Fruit fly (Drosophila melanogaster) whole organism, embryonic: ENCODE results near the gene CG15353.

Experiments used
- Aef1 ChIP-seq: fragments of 200-800 bp; sonication (Bioruptor generic); IDR thresholded peaks from 3 replicates; pipeline ENCODE4 v1.3.6; 2022; ENCODE audit warnings: missing biosample characterization, missing genetic modification characterization
- B-H1 ChIP-seq: fragments of 200-800 bp; sonication (Bioruptor generic); IDR thresholded peaks from 3 replicates; pipeline ENCODE4 v1.3.6; 2022; ENCODE audit warnings: missing biosample characterization, missing genetic modification characterization
- Bdp1 ChIP-seq: fragments of 200-800 bp; sonication (Bioruptor generic); optimal IDR thresholded peaks from 3 replicates; lab custom pipeline; 2016; ENCODE audit warnings: missing biosample characterization, missing genetic modification characterization
- CG10267 ChIP-seq: fragments of 200-800 bp; sonication (Bioruptor generic); optimal IDR thresholded peaks from 2 replicates; lab custom pipeline; 2018; ENCODE audit warnings: missing biosample characterization, mild to moderate bottlenecking, missing genetic modification characterization, moderate library complexity
- CG10366 ChIP-seq: fragments of 200-800 bp; sonication (Bioruptor generic); IDR thresholded peaks from 2 replicates; pipeline ENCODE4 v1.3.6; 2022; ENCODE audit warnings: missing biosample characterization, missing genetic modification characterization
- CG10959 ChIP-seq: fragments of 200-800 bp; sonication (Bioruptor generic); IDR thresholded peaks from 2 replicates; pipeline ENCODE4 v1.3.6; 2022; ENCODE audit warnings: missing biosample characterization, missing genetic modification characterization
- CG11085 ChIP-seq: fragments of 200-800 bp; sonication (Bioruptor generic); IDR thresholded peaks from 2 replicates; pipeline ENCODE4 v1.3.6; 2022; ENCODE audit warnings: missing biosample characterization, missing genetic modification characterization
- CG14667 ChIP-seq: fragments of 200-800 bp; sonication (Bioruptor generic); IDR thresholded peaks from 2 replicates; pipeline ENCODE4 v1.3.6; 2022; ENCODE audit warnings: missing biosample characterization, missing genetic modification characterization
- CG15011 ChIP-seq: fragments of 200-800 bp; sonication (Bioruptor generic); optimal IDR thresholded peaks from 3 replicates; lab custom pipeline; 2018; ENCODE audit warnings: missing biosample characterization, mild to moderate bottlenecking, missing genetic modification characterization
- CG1647 ChIP-seq: fragments of 200-800 bp; sonication (Bioruptor generic); optimal IDR thresholded peaks from 3 replicates; lab custom pipeline; 2016; ENCODE audit warnings: missing biosample characterization, missing genetic modification characterization
- CG17385 ChIP-seq: fragments of 200-800 bp; sonication (Bioruptor generic); optimal IDR thresholded peaks from 3 replicates; lab custom pipeline; 2018; ENCODE audit warnings: missing biosample characterization, mild to moderate bottlenecking, missing genetic modification characterization
- CG1832 ChIP-seq: fragments of 200-800 bp; sonication (Bioruptor generic); optimal IDR thresholded peaks from 2 replicates; lab custom pipeline; 2017; ENCODE audit warnings: missing biosample characterization, mild to moderate bottlenecking, missing genetic modification characterization, inconsistent platforms
- CG2202 ChIP-seq: fragments of 200-800 bp; sonication (Bioruptor generic); optimal IDR thresholded peaks from 2 replicates; lab custom pipeline; 2018; ENCODE audit warnings: missing biosample characterization, mild to moderate bottlenecking, missing genetic modification characterization
- CG3065 ChIP-seq: fragments of 200-800 bp; sonication (Bioruptor generic); optimal IDR thresholded peaks from 2 replicates; lab custom pipeline; 2016; ENCODE audit warnings: missing biosample characterization, missing genetic modification characterization
- CG32772 ChIP-seq: fragments of 200-800 bp; sonication (Bioruptor generic); IDR thresholded peaks from 2 replicates; pipeline ENCODE4 v1.3.6; 2022; ENCODE audit warnings: missing biosample characterization, missing genetic modification characterization
- CG33213 ChIP-seq: fragments of 200-800 bp; sonication (Bioruptor generic); optimal IDR thresholded peaks from 3 replicates; lab custom pipeline; 2016; ENCODE audit warnings: missing biosample characterization, missing genetic modification characterization
- CG34376 ChIP-seq: fragments of 200-800 bp; sonication (Bioruptor generic); optimal IDR thresholded peaks from 2 replicates; lab custom pipeline; 2018; ENCODE audit warnings: missing biosample characterization, mild to moderate bottlenecking, missing genetic modification characterization
- CG4282 ChIP-seq: fragments of 200-800 bp; sonication (Bioruptor generic); optimal IDR thresholded peaks from 2 replicates; lab custom pipeline; 2016; ENCODE audit warnings: missing biosample characterization, missing genetic modification characterization
- CG6765 ChIP-seq: fragments of 200-800 bp; sonication (Bioruptor generic); optimal IDR thresholded peaks from 3 replicates; lab custom pipeline; 2017; ENCODE audit warnings: missing biosample characterization, mild to moderate bottlenecking, missing genetic modification characterization
- CG6813 ChIP-seq: fragments of 200-800 bp; sonication (Bioruptor generic); optimal IDR thresholded peaks from 2 replicates; lab custom pipeline; 2017; ENCODE audit warnings: missing biosample characterization, missing genetic modification characterization, mild to moderate bottlenecking, moderate library complexity, missing genetic modification reagents
- CG9609 ChIP-seq: fragments of 200-800 bp; sonication (Bioruptor generic); optimal IDR thresholded peaks from 3 replicates; lab custom pipeline; 2016; ENCODE audit warnings: missing biosample characterization, missing genetic modification characterization
- Dip2 ChIP-seq: fragments of 200-800 bp; sonication (Bioruptor generic); IDR thresholded peaks from 2 replicates; pipeline ENCODE4 v1.3.6; 2022; ENCODE audit warnings: missing biosample characterization, missing genetic modification characterization
- Dp ChIP-seq: fragments of 200-800 bp; sonication (Bioruptor generic); optimal IDR thresholded peaks from 2 replicates; lab custom pipeline; 2018; ENCODE audit warnings: missing biosample characterization, mild to moderate bottlenecking, missing genetic modification characterization, moderate library complexity
- Eip74EF ChIP-seq, 2 experiments: fragments of 200-800 bp in 1 of 2; fragments of >200 bp in 1 of 2; sonication (Bioruptor generic) in 1 of 2; optimal IDR thresholded peaks; 2 replicates each; lab custom pipeline; 2017 to 2019; ENCODE audit warnings: missing biosample characterization in 2 of 2, missing genetic modification characterization in 2 of 2, mild to moderate bottlenecking in 1 of 2, moderate library complexity in 1 of 2
- HHEX ChIP-seq: fragments of 200-800 bp; sonication (Bioruptor generic); optimal IDR thresholded peaks from 3 replicates; lab custom pipeline; 2017; ENCODE audit warnings: missing biosample characterization, mild to moderate bottlenecking, missing genetic modification characterization, missing genetic modification reagents
- HmgD ChIP-seq: fragments of 200-800 bp; sonication (Bioruptor generic); optimal IDR thresholded peaks from 3 replicates; lab custom pipeline; 2016; ENCODE audit warnings: missing biosample characterization, missing genetic modification characterization
- PHDP ChIP-seq: fragments of 200-800 bp; sonication (Bioruptor generic); optimal IDR thresholded peaks from 3 replicates; lab custom pipeline; 2018; ENCODE audit warnings: missing biosample characterization, mild to moderate bottlenecking, missing genetic modification characterization, moderate library complexity
- Sry-δ ChIP-seq: fragments of 200-800 bp; sonication (Bioruptor generic); optimal IDR thresholded peaks from 2 replicates; lab custom pipeline; 2016; ENCODE audit warnings: missing biosample characterization, missing genetic modification characterization
- Ssrp ChIP-seq: fragments of 200-800 bp; sonication (Bioruptor generic); optimal IDR thresholded peaks from 2 replicates; lab custom pipeline; 2018; ENCODE audit warnings: missing biosample characterization, mild to moderate bottlenecking, missing genetic modification characterization, moderate library complexity
- ara ChIP-seq: fragments of 200-800 bp; sonication (Bioruptor generic); IDR thresholded peaks from 2 replicates; pipeline ENCODE4 v1.3.6; 2022; ENCODE audit warnings: missing biosample characterization, missing genetic modification characterization
- bbx ChIP-seq: fragments of 200-800 bp; sonication (Bioruptor generic); IDR thresholded peaks from 2 replicates; pipeline ENCODE4 v1.3.6; 2022; ENCODE audit warnings: missing biosample characterization, missing genetic modification characterization; ENCODE audit not compliant: partially characterized antibody
- bigmax ChIP-seq: fragments of 200-800 bp; sonication (Bioruptor generic); optimal IDR thresholded peaks from 2 replicates; lab custom pipeline; 2018; ENCODE audit warnings: missing biosample characterization, mild to moderate bottlenecking, missing genetic modification characterization
- dimm ChIP-seq: fragments of 200-800 bp; sonication (Bioruptor generic); IDR thresholded peaks from 2 replicates; pipeline ENCODE4 v1.3.6; 2022; ENCODE audit warnings: missing biosample characterization, missing genetic modification characterization
- emc ChIP-seq: fragments of 200-800 bp; sonication (Bioruptor generic); optimal IDR thresholded peaks from 2 replicates; lab custom pipeline; 2016; ENCODE audit warnings: missing biosample characterization, missing genetic modification characterization
- eyg ChIP-seq: fragments of 200-800 bp; sonication (Bioruptor generic); optimal IDR thresholded peaks from 3 replicates; lab custom pipeline; 2016; ENCODE audit warnings: missing biosample characterization, missing genetic modification characterization
- fu2 ChIP-seq: fragments of 200-800 bp; sonication (Bioruptor generic); optimal IDR thresholded peaks from 2 replicates; lab custom pipeline; 2016; ENCODE audit warnings: missing biosample characterization, missing genetic modification characterization
- lab ChIP-seq: fragments of 200-800 bp; sonication (Bioruptor generic); optimal IDR thresholded peaks from 3 replicates; lab custom pipeline; 2017; ENCODE audit warnings: missing biosample characterization, missing genetic modification characterization, mild to moderate bottlenecking, moderate library complexity, missing genetic modification reagents
- lbe ChIP-seq: fragments of 200-800 bp; sonication (Bioruptor generic); optimal IDR thresholded peaks from 2 replicates; lab custom pipeline; 2016; ENCODE audit warnings: missing biosample characterization, mild to moderate bottlenecking, missing genetic modification characterization
- lmd ChIP-seq: fragments of 200-800 bp; sonication (Bioruptor generic); IDR thresholded peaks from 2 replicates; pipeline ENCODE4 v1.3.6; 2022; ENCODE audit warnings: missing biosample characterization, missing genetic modification characterization
- odd ChIP-seq: fragments of 200-800 bp; sonication (Bioruptor generic); optimal IDR thresholded peaks from 2 replicates; lab custom pipeline; 2017; ENCODE audit warnings: missing biosample characterization, mild to moderate bottlenecking, missing genetic modification characterization
- p53 ChIP-seq: fragments of 200-800 bp; sonication (Bioruptor generic); optimal IDR thresholded peaks from 2 replicates; lab custom pipeline; 2016; ENCODE audit warnings: missing biosample characterization, missing genetic modification characterization
- pum ChIP-seq: fragments of 200-800 bp; sonication (Bioruptor generic); optimal IDR thresholded peaks from 2 replicates; lab custom pipeline; 2016; ENCODE audit warnings: missing biosample characterization, missing genetic modification characterization
- run ChIP-seq: fragments of 200-800 bp; sonication (Bioruptor generic); optimal IDR thresholded peaks from 3 replicates; lab custom pipeline; 2018; ENCODE audit warnings: missing biosample characterization, mild to moderate bottlenecking, missing genetic modification characterization
- salm ChIP-seq: fragments of 200-800 bp; sonication (Bioruptor generic); optimal IDR thresholded peaks from 2 replicates; lab custom pipeline; 2018; ENCODE audit warnings: missing biosample characterization, mild to moderate bottlenecking, missing genetic modification characterization
- sug ChIP-seq: fragments of 200-800 bp; optimal IDR thresholded peaks from 2 replicates; lab custom pipeline; 2019; ENCODE audit warnings: missing biosample characterization, mild to moderate bottlenecking, missing genetic modification characterization, moderate library complexity
- tap ChIP-seq: fragments of 200-800 bp; optimal IDR thresholded peaks from 3 replicates; lab custom pipeline; 2019; ENCODE audit warnings: missing biosample characterization, mild to moderate bottlenecking, missing genetic modification characterization, moderate library complexity
- tll ChIP-seq, 2 experiments: fragments of 200-800 bp in 1 of 2; fragments of >200 bp in 1 of 2; sonication (Bioruptor generic) in 1 of 2; optimal IDR thresholded peaks; 2 replicates each; lab custom pipeline; 2017 to 2019; ENCODE audit warnings: missing biosample characterization in 2 of 2, missing genetic modification characterization in 2 of 2, mild to moderate bottlenecking in 1 of 2, moderate library complexity in 1 of 2
- zfh1 ChIP-seq: fragments of 200-800 bp; sonication (Bioruptor generic); IDR thresholded peaks from 3 replicates; pipeline ENCODE4 v1.3.6; 2022; ENCODE audit warnings: missing biosample characterization, missing genetic modification characterization

Gene CG15353

dm6 chr2L:1986343-1987280 is 20.4 kb downstream of the CG15353 start (continued):
- TF ChIP-seq Ssrp (tag; lab: Kevin White, UChicago) (peak; percentile 11), tap (no peak), fu2 (GFP tag; lab: Kevin White, UChicago) (peak; percentile 32), bigmax (GFP tag; lab: Kevin White, UChicago) (no peak), CG11085 (peak; percentile 49; the same call in 1 of the 2 replicates), zfh1 (GFP tag; lab: Robert Waterston, UW) (peak; percentile 47; the same call in 1 of the 3 replicates), B-H1 (GFP tag; lab: Robert Waterston, UW) (no peak; the same call in 2 of the 3 replicates), CG15011 (GFP tag; lab: Kevin White, UChicago) (no peak), CG17385 (peak; percentile 44), HmgD (no peak), CG10366 (GFP tag; lab: Robert Waterston, UW) (peak; percentile 35), PHDP (tag; lab: Kevin White, UChicago) (peak; percentile 36), Eip74EF (GFP tag; optimal IDR thresholded peaks at IDR 0.05; lab: Kevin White, UChicago) (no peak), CG32772 (GFP tag; lab: Robert Waterston, UW) (peak; percentile 20; the same call in 1 of the 2 replicates), p53 (GFP tag; lab: Kevin White, UChicago) (no peak), eyg (GFP tag; lab: Kevin White, UChicago) (no peak), bbx (GFP tag; lab: Robert Waterston, UW) (no peak), CG34376 (GFP tag; lab: Kevin White, UChicago) (peak; percentile 99), CG10267 (tag; lab: Kevin White, UChicago) (peak; percentile 4), CG14667 (0 out of 2 replicates have a peak, but pooled peaks have one; percentile 19), CG2202 (tag; lab: Kevin White, UChicago) (no peak), CG4282 (GFP tag; lab: Kevin White, UChicago) (no peak), run (tag; lab: Kevin White, UChicago) (no peak), Sry-δ (GFP tag; lab: Kevin White, UChicago) (no peak), CG33213 (GFP tag; lab: Kevin White, UChicago) (peak; percentile 14), CG6765 (GFP tag; lab: Kevin White, UChicago) (no peak), ara (GFP tag; lab: Robert Waterston, UW) (0 out of 2 replicates have a peak, but pooled peaks have one; percentile 10), CG6813 (GFP tag; lab: Kevin White, UChicago) (peak; percentile 31), HHEX (GFP tag; lab: Kevin White, UChicago) (peak; percentile 70), Dp (GFP tag; lab: Kevin White, UChicago) (no peak), CG3065 (GFP tag; lab: Kevin White, UChicago) (no peak), odd (no peak), sug (tag; lab: Kevin White, UChicago) (peak; percentile 100), lbe (peak; percentile 62), pum (GFP tag; lab: Kevin White, UChicago) (no peak), lmd (GFP tag; lab: Robert Waterston, UW) (peak; percentile 61; the same call in 1 of the 2 replicates), tll (GFP tag; optimal IDR thresholded peaks at IDR 0.05; lab: Kevin White, UChicago) (no peak), CG1832 (no peak), lab (peak; percentile 50), emc (GFP tag; lab: Kevin White, UChicago) (peak; percentile 4), Dip2 (GFP tag; lab: Robert Waterston, UW) (no peak), salm (tag; lab: Kevin White, UChicago) (no peak), dimm (no peak), CG1647 (GFP tag; lab: Kevin White, UChicago) (peak; percentile 56), CG10959 (GFP tag; lab: Robert Waterston, UW) (no peak), CG9609 (GFP tag; lab: Kevin White, UChicago) (peak; percentile 58), Aef1 (GFP tag; lab: Robert Waterston, UW) (peak; percentile 48; the same call in 2 of the 3 replicates), Bdp1 (GFP tag; lab: Kevin White, UChicago) (peak; percentile 4)
